Worm (Caenorhabditis elegans): Measurements from ENCODE around the gene dhs-25.

DNA sequence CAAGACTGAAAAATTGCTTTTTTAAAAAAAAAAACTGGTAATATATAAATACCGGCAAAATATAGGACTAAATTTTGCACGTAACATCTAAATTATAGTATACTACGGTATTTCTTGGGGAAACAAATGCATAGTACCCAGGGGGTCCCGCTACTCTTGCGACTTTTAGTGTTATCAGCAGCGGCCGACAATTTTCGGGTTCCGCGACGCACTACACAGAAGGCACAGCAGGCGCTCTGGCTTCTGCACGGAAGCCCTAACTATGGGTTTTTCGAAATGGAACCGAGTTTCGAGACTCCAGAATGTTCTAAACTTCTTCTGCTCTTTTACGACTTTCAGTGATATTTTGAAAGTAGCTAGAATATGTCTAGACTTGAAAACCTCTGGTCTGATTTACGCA is 30.2 kb downstream of the dhs-25 start:
- TF ChIP-seq alr-1 (tag; optimal IDR thresholded peaks at IDR 0.05) (no peak), ztf-11 (tag; optimal IDR thresholded peaks at IDR 0.05) (no peak), nhr-77 (tag; optimal IDR thresholded peaks at IDR 0.05) (no peak), ama-1 (optimal IDR thresholded peaks at IDR 0.05) (no peak), snpc-4 (tag; optimal IDR thresholded peaks at IDR 0.05) (peak; percentile 54), blmp-1 (tag; optimal IDR thresholded peaks at IDR 0.05; ENCODE audit: insufficient read depth) (no peak), lin-39 (tag; optimal IDR thresholded peaks at IDR 0.05) (no peak), mdl-1 (tag; optimal IDR thresholded peaks at IDR 0.05) (no peak), R02D3.7 (tag; optimal IDR thresholded peaks at IDR 0.05) (no peak), nhr-12 (tag; optimal IDR thresholded peaks at IDR 0.05) (no peak)
